Fruit fly (Drosophila melanogaster): ENCODE measurements around the gene Dnaaf6.
A peak's percentile ranks its signal among the peaks of the same experiment; 100 is the strongest.

Dnaaf6 gene

dm6 chr3L:14661567-14662258, 22.9 kb upstream of the Dnaaf6 start (continued):
- TF ChIP-seq CG6175 (GFP tag; IDR thresholded peaks at IDR 0.05) (0 out of 3 replicates have a peak, but pooled peaks have one; percentile 42), zen2 (GFP tag; IDR thresholded peaks at IDR 0.05; ENCODE audit: partially characterized antibody) (no peak), CG10147 (GFP tag; optimal IDR thresholded peaks at IDR 0.05) (peak; percentile 72), nerfin-1 (tag; optimal IDR thresholded peaks at IDR 0.05) (peak; percentile 79), CG14710 (tag; optimal IDR thresholded peaks at IDR 0.05) (peak; percentile 72), gce (GFP tag; IDR thresholded peaks at IDR 0.05) (peak; percentile 87), CG31388 (GFP tag; optimal IDR thresholded peaks at IDR 0.05) (peak; percentile 18), CG8089 (GFP tag; optimal IDR thresholded peaks at IDR 0.05) (peak; percentile 53), CG18764 (GFP tag; optimal IDR thresholded peaks at IDR 0.05) (peak; percentile 47), sob (GFP tag; IDR thresholded peaks at IDR 0.05) (peak; percentile 86), Atf-2 (GFP tag; optimal IDR thresholded peaks at IDR 0.05) (peak; percentile 68), run (tag; optimal IDR thresholded peaks at IDR 0.05) (peak; percentile 61), Fer3 (tag; optimal IDR thresholded peaks at IDR 0.05) (peak; percentile 77), CG11560 (tag; IDR thresholded peaks at IDR 0.05) (peak; percentile 56; the same call in 1 of the 3 replicates)

- peak; percentile 10 for TF ChIP-seq Ets65A (GFP tag)
- no peak for TF ChIP-seq Lpt (GFP tag; optimal IDR thresholded peaks at IDR 0.05)
- peak in 1 of 3 experiments; percentile 71 for TF ChIP-seq Stat92E (GFP tag; optimal IDR thresholded peaks at IDR 0.05)
- peak in 1 of 2 experiments; percentile 62 for TF ChIP-seq tll (GFP tag; optimal IDR thresholded peaks at IDR 0.05)
- 0 out of 3 replicates have a peak, but pooled peaks have one; percentile 5 for TF ChIP-seq CG2199 (GFP tag; IDR thresholded peaks at IDR 0.05)
Measured at dm6 chr3L:14663750-14664149, 20.8 kb upstream of the Dnaaf6 start.

DNA sequence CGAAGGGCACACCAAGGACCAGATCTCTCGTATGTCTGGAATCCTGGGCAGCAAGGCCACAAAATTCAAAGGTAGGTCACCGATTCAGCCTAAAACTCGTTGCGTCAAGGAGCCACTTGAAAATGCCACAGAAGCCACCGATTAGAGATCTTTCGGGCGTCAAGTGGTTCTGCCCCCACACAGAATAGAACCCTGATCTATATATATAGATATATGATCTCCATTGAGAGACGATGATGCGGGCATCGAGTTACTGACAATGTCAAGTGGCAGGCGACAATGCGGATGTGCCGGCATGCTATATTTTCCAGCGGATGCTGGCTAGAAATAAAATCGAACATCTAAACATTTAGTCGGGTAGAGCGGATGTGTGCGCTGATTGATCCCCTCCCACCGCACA, 20.2 kb upstream of the Dnaaf6 start:
- no peak for TF ChIP-seq CG4360 (GFP tag; IDR thresholded peaks at IDR 0.05)
- no peak for TF ChIP-seq CG11723 (GFP tag; optimal IDR thresholded peaks at IDR 0.05)
- TF ChIP-seq Med (GFP tag) = peak; percentile 42
- no peak for TF ChIP-seq Hmr (GFP tag; optimal IDR thresholded peaks at IDR 0.05)
- peak; percentile 90 for TF ChIP-seq gcm (GFP tag; optimal IDR thresholded peaks at IDR 0.05)
- TF ChIP-seq sqz (GFP tag; optimal IDR thresholded peaks at IDR 0.05) = no peak
- TF ChIP-seq CG31388 (GFP tag; optimal IDR thresholded peaks at IDR 0.05) = no peak
- TF ChIP-seq Kr (GFP tag; optimal IDR thresholded peaks at IDR 0.05) = peak; percentile 35
- no peak for TF ChIP-seq CG2129 (GFP tag; IDR thresholded peaks at IDR 0.05; ENCODE audit: partially characterized antibody)
- peak; percentile 49 for TF ChIP-seq dmrt11E (tag; optimal IDR thresholded peaks at IDR 0.05)
- peak; percentile 74 for TF ChIP-seq kah (GFP tag; optimal IDR thresholded peaks at IDR 0.05)
- TF ChIP-seq org-1 (GFP tag; optimal IDR thresholded peaks at IDR 0.05) = no peak
- TF ChIP-seq CG33213 (GFP tag; optimal IDR thresholded peaks at IDR 0.05) = no peak
- no peak for TF ChIP-seq CG3838 (GFP tag; optimal IDR thresholded peaks at IDR 0.05)
- TF ChIP-seq so (GFP tag; IDR thresholded peaks at IDR 0.05) = no peak
- TF ChIP-seq btn (GFP tag; optimal IDR thresholded peaks at IDR 0.05) = no peak
- no peak for TF ChIP-seq ems (GFP tag; optimal IDR thresholded peaks at IDR 0.05)
- no peak for TF ChIP-seq gem (tag; optimal IDR thresholded peaks at IDR 0.05)
- no peak for TF ChIP-seq Dbx (GFP tag; IDR thresholded peaks at IDR 0.05)
- no peak for TF ChIP-seq Chrac-16 (GFP tag; optimal IDR thresholded peaks at IDR 0.05)
- peak; percentile 3 for TF ChIP-seq tin (GFP tag; optimal IDR thresholded peaks at IDR 0.05)
- TF ChIP-seq CG7928 (GFP tag; optimal IDR thresholded peaks at IDR 0.05) = no peak
- no peak for TF ChIP-seq CG11696 (GFP tag; IDR thresholded peaks at IDR 0.05)
